Worm (Caenorhabditis elegans): Measurements from ENCODE around the gene ntp-1.

ntp-1 gene

ce11 chrIV:7800338-7800737, 5.7 kb upstream of the ntp-1 start (continued):
- TF ChIP-seq B0336.3 (GFP tag; IDR thresholded peaks at IDR 0.05) (peak; percentile 69; the same call in 1 of the 2 replicates), Y53G8AR.9 (GFP tag; conservative IDR thresholded peaks at IDR 0.05) (peak; percentile 86), let-607 (tag; optimal IDR thresholded peaks at IDR 0.05) (no peak), ekl-4 (GFP tag; IDR thresholded peaks at IDR 0.05) (peak; percentile 82), nhr-80 (tag; optimal IDR thresholded peaks at IDR 0.05) (no peak), madf-3 (GFP tag; IDR thresholded peaks at IDR 0.05) (0 out of 2 replicates have a peak, but pooled peaks have one; percentile 60), Y53F4B.3 (GFP tag; IDR thresholded peaks at IDR 0.05) (no peak), ztf-25 (GFP tag; IDR thresholded peaks at IDR 0.05) (no peak), T07F8.4 (tag; optimal IDR thresholded peaks at IDR 0.05) (no peak), Y67H2A.10 (GFP tag; conservative IDR thresholded peaks at IDR 0.05) (no peak), ztf-18 (tag; optimal IDR thresholded peaks at IDR 0.05) (no peak), him-1 (tag; optimal IDR thresholded peaks at IDR 0.05) (peak; percentile 24), dpl-1 (GFP tag; optimal IDR thresholded peaks at IDR 0.05) (no peak), lsy-27 (tag; optimal IDR thresholded peaks at IDR 0.05; ENCODE audit: borderline replicate concordance, insufficient read depth) (no peak), hlh-26 (GFP tag; conservative IDR thresholded peaks at IDR 0.05) (no peak), lin-26 (GFP tag; IDR thresholded peaks at IDR 0.05) (peak; percentile 66), Y95B8A.8 (GFP tag; IDR thresholded peaks at IDR 0.05) (no peak), let-526 (GFP tag; IDR thresholded peaks at IDR 0.05) (no peak), F23B12.7 (tag; optimal IDR thresholded peaks at IDR 0.05; ENCODE audit: insufficient read depth) (no peak), F52B5.7 (tag; optimal IDR thresholded peaks at IDR 0.05) (no peak), rec-8 (tag; optimal IDR thresholded peaks at IDR 0.05) (no peak), ztf-28 (GFP tag; IDR thresholded peaks at IDR 0.05) (no peak), nhr-27 (tag; optimal IDR thresholded peaks at IDR 0.05) (no peak), ztf-22 (GFP tag; optimal IDR thresholded peaks at IDR 0.05) (no peak), snpc-1.1 (tag; optimal IDR thresholded peaks at IDR 0.05; ENCODE audit: insufficient read depth) (peak; percentile 52), mxl-1 (tag; optimal IDR thresholded peaks at IDR 0.05) (no peak), athp-1 (tag; optimal IDR thresholded peaks at IDR 0.05) (peak; percentile 80), bed-1 (GFP tag; IDR thresholded peaks at IDR 0.05) (no peak), unc-130 (GFP tag; optimal IDR thresholded peaks at IDR 0.05) (peak; percentile 63), lin-40 (tag; optimal IDR thresholded peaks at IDR 0.05) (no peak), F55B11.4 (tag; optimal IDR thresholded peaks at IDR 0.05; ENCODE audit: borderline replicate concordance, insufficient read depth) (no peak), F57C9.4 (tag; optimal IDR thresholded peaks at IDR 0.05) (no peak), Y79H2A.3 (GFP tag; conservative IDR thresholded peaks at IDR 0.05) (0 out of 2 replicates have a peak, but pooled peaks have one; percentile 28), C17E4.6 (GFP tag; IDR thresholded peaks at IDR 0.05) (peak; percentile 74), lin-35 (GFP tag; optimal IDR thresholded peaks at IDR 0.05) (no peak), ztf-3 (GFP tag; optimal IDR thresholded peaks at IDR 0.05) (no peak), snpc-3.4 (tag; optimal IDR thresholded peaks at IDR 0.05) (peak; percentile 45), snpc-4 (GFP tag; optimal IDR thresholded peaks at IDR 0.05) (peak; percentile 39), snpc-4 (tag; optimal IDR thresholded peaks at IDR 0.05) (peak in 2 of 4 experiments; percentile 21 to 42), madf-8 (GFP tag; conservative IDR thresholded peaks at IDR 0.05) (no peak), hmg-1.2 (GFP tag; IDR thresholded peaks at IDR 0.05) (no peak; the same call in 1 of the 2 replicates), ceh-100 (GFP tag; IDR thresholded peaks at IDR 0.05) (peak; percentile 48), rpc-1 (optimal IDR thresholded peaks at IDR 0.05) (no peak), rpc-1 (tag; optimal IDR thresholded peaks at IDR 0.05) (no peak), K12H6.12 (tag; optimal IDR thresholded peaks at IDR 0.05) (no peak), xnd-1 (tag; optimal IDR thresholded peaks at IDR 0.05) (peak; percentile 32), ztf-6 (GFP tag; IDR thresholded peaks at IDR 0.05) (no peak), efl-1 (GFP tag; optimal IDR thresholded peaks at IDR 0.05) (peak; percentile 41)
